Fruit fly (Drosophila melanogaster) whole organism, prepupa: Measurements from ENCODE around the gene mib1.

ENCODE experiments used
- Blimp-1 ChIP-seq: fragments of 200-800 bp; sonication (Bioruptor generic); optimal IDR thresholded peaks from 3 replicates; lab custom pipeline; 2017; ENCODE audit warnings: missing biosample characterization, missing genetic modification characterization, mild to moderate bottlenecking, moderate library complexity, missing genetic modification reagents
- CG10631 ChIP-seq: fragments of 200-800 bp; sonication (Bioruptor generic); optimal IDR thresholded peaks from 2 replicates; lab custom pipeline; 2016; ENCODE audit warnings: missing biosample characterization, missing genetic modification characterization
- CG10669 ChIP-seq: fragments of 200-800 bp; sonication (Bioruptor generic); optimal IDR thresholded peaks from 3 replicates; lab custom pipeline; 2018; ENCODE audit warnings: missing biosample characterization, mild to moderate bottlenecking, missing genetic modification characterization, moderate library complexity
- CG11294 ChIP-seq: fragments of 200-800 bp; sonication (Bioruptor generic); IDR thresholded peaks from 2 replicates; pipeline ENCODE4 v1.3.6; 2022; ENCODE audit warnings: missing biosample characterization, missing genetic modification characterization
- CG11762 ChIP-seq: fragments of 200-800 bp; sonication (Bioruptor generic); optimal IDR thresholded peaks from 3 replicates; lab custom pipeline; 2016; ENCODE audit warnings: missing biosample characterization, missing genetic modification characterization; ENCODE audit not compliant: insufficient read depth
- CG11902 ChIP-seq: fragments of 200-800 bp; sonication (Bioruptor generic); optimal IDR thresholded peaks from 3 replicates; lab custom pipeline; 2016; ENCODE audit warnings: missing biosample characterization, missing genetic modification characterization
- CG15336 ChIP-seq: fragments of 200-800 bp; sonication (Bioruptor generic); IDR thresholded peaks from 2 replicates; pipeline ENCODE4 v1.3.6; 2022; ENCODE audit warnings: missing biosample characterization, missing genetic modification characterization
- CG16779 ChIP-seq: fragments of 200-800 bp; sonication (Bioruptor generic); optimal IDR thresholded peaks from 3 replicates; lab custom pipeline; 2017; ENCODE audit warnings: missing biosample characterization, mild to moderate bottlenecking, missing genetic modification characterization
- CG31627 ChIP-seq: fragments of 200-800 bp; sonication (Bioruptor generic); optimal IDR thresholded peaks from 3 replicates; lab custom pipeline; 2016; ENCODE audit warnings: missing biosample characterization, missing genetic modification characterization
- CG32006 ChIP-seq: fragments of 200-800 bp; sonication (Bioruptor generic); optimal IDR thresholded peaks from 3 replicates; lab custom pipeline; 2017; ENCODE audit warnings: missing biosample characterization, mild to moderate bottlenecking, missing genetic modification characterization
- CG34406 ChIP-seq: fragments of 200-800 bp; sonication (Bioruptor generic); optimal IDR thresholded peaks from 3 replicates; lab custom pipeline; 2016; ENCODE audit warnings: missing biosample characterization, missing genetic modification characterization
- CG3919 ChIP-seq: fragments of 200-800 bp; sonication (Bioruptor generic); optimal IDR thresholded peaks from 3 replicates; lab custom pipeline; 2016; ENCODE audit warnings: missing biosample characterization, missing genetic modification characterization
- CG6276 ChIP-seq: fragments of 200-800 bp; sonication (Bioruptor generic); optimal IDR thresholded peaks from 2 replicates; lab custom pipeline; 2017; ENCODE audit warnings: missing biosample characterization, mild to moderate bottlenecking, missing genetic modification characterization
- CG6808 ChIP-seq: fragments of 200-800 bp; sonication (Bioruptor generic); optimal IDR thresholded peaks from 3 replicates; lab custom pipeline; 2017; ENCODE audit warnings: missing biosample characterization, missing genetic modification characterization, mild to moderate bottlenecking, moderate library complexity, missing genetic modification reagents
- CG6854 ChIP-seq: fragments of 200-800 bp; sonication (Bioruptor generic); optimal IDR thresholded peaks from 2 replicates; lab custom pipeline; 2017; ENCODE audit warnings: missing biosample characterization, mild to moderate bottlenecking, missing genetic modification characterization
- CG8119 ChIP-seq: fragments of 200-800 bp; sonication (Bioruptor generic); IDR thresholded peaks from 3 replicates; pipeline ENCODE4 v1.3.6; 2022; ENCODE audit warnings: missing biosample characterization, missing genetic modification characterization
- CG8319 ChIP-seq: fragments of 200-800 bp; sonication (Bioruptor generic); optimal IDR thresholded peaks from 3 replicates; lab custom pipeline; 2016; ENCODE audit warnings: missing biosample characterization, missing genetic modification characterization
- CG8632 ChIP-seq: fragments of 200-800 bp; sonication (Bioruptor generic); optimal IDR thresholded peaks from 3 replicates; lab custom pipeline; 2016; ENCODE audit warnings: missing biosample characterization, missing genetic modification characterization
- Eip75B ChIP-seq: fragments of 200-800 bp; sonication (Bioruptor generic); optimal IDR thresholded peaks from 3 replicates; lab custom pipeline; 2016; ENCODE audit warnings: missing biosample characterization, missing genetic modification characterization
- Eip78C ChIP-seq: fragments of 200-800 bp; sonication (Bioruptor generic); peaks from one replicate; lab custom pipeline; 2016; ENCODE audit warnings: missing biosample characterization, missing genetic modification characterization
- Ets21C ChIP-seq: fragments of 200-800 bp; sonication (Bioruptor generic); optimal IDR thresholded peaks from 3 replicates; lab custom pipeline; 2016; ENCODE audit warnings: missing biosample characterization, missing genetic modification characterization
- Ets96B ChIP-seq: fragments of 200-800 bp; optimal IDR thresholded peaks from 2 replicates; lab custom pipeline; 2019; ENCODE audit warnings: missing biosample characterization, mild to moderate bottlenecking, missing genetic modification characterization, moderate library complexity
- Gug ChIP-seq: fragments of 200-800 bp; sonication (Bioruptor generic); IDR thresholded peaks from 2 replicates; pipeline ENCODE4 v1.3.6; 2022; ENCODE audit warnings: missing biosample characterization, missing genetic modification characterization
- Hr38 ChIP-seq: sonication (Bioruptor generic); optimal IDR thresholded peaks from 2 replicates; lab custom pipeline; 2016; ENCODE audit warnings: missing biosample characterization, missing genetic modification characterization
- Hr39 ChIP-seq: fragments of 200-800 bp; sonication (Bioruptor generic); optimal IDR thresholded peaks from 2 replicates; lab custom pipeline; 2016; ENCODE audit warnings: missing biosample characterization, missing genetic modification characterization
- Hr4 ChIP-seq: fragments of 200-800 bp; sonication (Bioruptor generic); optimal IDR thresholded peaks from 3 replicates; lab custom pipeline; 2016; ENCODE audit warnings: missing biosample characterization, missing genetic modification characterization
- Lpt ChIP-seq: fragments of 200-800 bp; sonication (Bioruptor generic); optimal IDR thresholded peaks from 3 replicates; lab custom pipeline; 2016; ENCODE audit warnings: missing biosample characterization, missing genetic modification characterization
- OdsH ChIP-seq: fragments of 200-800 bp; sonication (Bioruptor generic); optimal IDR thresholded peaks from 3 replicates; lab custom pipeline; 2016; ENCODE audit warnings: missing biosample characterization, missing genetic modification characterization
- Smox ChIP-seq: fragments of 200-800 bp; sonication (Bioruptor generic); optimal IDR thresholded peaks from 3 replicates; lab custom pipeline; 2016; ENCODE audit warnings: missing biosample characterization, missing genetic modification characterization
- Sox102F ChIP-seq: fragments of 200-800 bp; sonication (Bioruptor generic); optimal IDR thresholded peaks from 2 replicates; lab custom pipeline; 2016; ENCODE audit warnings: missing biosample characterization, mild to moderate bottlenecking, missing genetic modification characterization
- Sox14 ChIP-seq: fragments of 200-800 bp; sonication (Bioruptor generic); optimal IDR thresholded peaks from 3 replicates; lab custom pipeline; 2016; ENCODE audit warnings: missing biosample characterization, missing genetic modification characterization
- Sox15 ChIP-seq: fragments of 200-800 bp; sonication (Bioruptor generic); optimal IDR thresholded peaks from 3 replicates; lab custom pipeline; 2016; ENCODE audit warnings: missing biosample characterization, missing genetic modification characterization
- achi ChIP-seq: fragments of 200-800 bp; sonication (Bioruptor generic); optimal IDR thresholded peaks from 3 replicates; lab custom pipeline; 2016; ENCODE audit warnings: missing biosample characterization, missing genetic modification characterization
- acj6 ChIP-seq: fragments of 200-800 bp; sonication (Bioruptor generic); optimal IDR thresholded peaks from 3 replicates; lab custom pipeline; 2016; ENCODE audit warnings: missing biosample characterization, missing genetic modification characterization
- cyc ChIP-seq: fragments of 200-800 bp; sonication (Bioruptor generic); optimal IDR thresholded peaks from 3 replicates; lab custom pipeline; 2016; ENCODE audit warnings: missing biosample characterization, missing genetic modification characterization
- dac ChIP-seq: fragments of 200-800 bp; sonication (Bioruptor generic); optimal IDR thresholded peaks from 2 replicates; lab custom pipeline; 2017; ENCODE audit warnings: missing biosample characterization, mild to moderate bottlenecking, missing genetic modification characterization
- dsx ChIP-seq: fragments of 200-800 bp; optimal IDR thresholded peaks from 3 replicates; lab custom pipeline; 2019; ENCODE audit warnings: missing biosample characterization, mild to moderate bottlenecking, missing genetic modification characterization, moderate library complexity; ENCODE audit not compliant: poor library complexity, severe bottlenecking
- eg ChIP-seq: fragments of 200-800 bp; sonication (Bioruptor generic); IDR thresholded peaks from 3 replicates; pipeline ENCODE4 v1.3.6; 2022; ENCODE audit warnings: missing biosample characterization, missing genetic modification characterization
- esn ChIP-seq: fragments of 200-800 bp; sonication (Bioruptor generic); optimal IDR thresholded peaks from 2 replicates; lab custom pipeline; 2016; ENCODE audit warnings: missing biosample characterization, mild to moderate bottlenecking, missing genetic modification characterization, moderate library complexity
- fkh ChIP-seq: fragments of 200-800 bp; sonication (Bioruptor generic); optimal IDR thresholded peaks from 3 replicates; lab custom pipeline; 2017; ENCODE audit warnings: missing biosample characterization, mild to moderate bottlenecking, missing genetic modification characterization, moderate library complexity
- lz ChIP-seq: fragments of 200-800 bp; sonication (Bioruptor generic); optimal IDR thresholded peaks from 3 replicates; lab custom pipeline; 2016; ENCODE audit warnings: missing biosample characterization, missing genetic modification characterization
- net ChIP-seq: fragments of 200-800 bp; sonication (Bioruptor generic); optimal IDR thresholded peaks from 3 replicates; lab custom pipeline; 2016; ENCODE audit warnings: missing biosample characterization, missing genetic modification characterization
- pdm3 ChIP-seq: fragments of 200-800 bp; sonication (Bioruptor generic); optimal IDR thresholded peaks from 3 replicates; lab custom pipeline; 2016; ENCODE audit warnings: missing biosample characterization, missing genetic modification characterization
- ss ChIP-seq, 2 experiments: fragments of 200-800 bp; sonication (Bioruptor generic); optimal IDR thresholded peaks; 2 replicates in 1 of 2; 3 replicates in 1 of 2; lab custom pipeline; 2017 to 2018; ENCODE audit warnings: mild to moderate bottlenecking in 2 of 2, missing biosample characterization in 2 of 2, missing genetic modification characterization in 2 of 2, moderate library complexity in 1 of 2
- svp ChIP-seq: fragments of 200-800 bp; sonication (Bioruptor generic); peaks from one replicate; lab custom pipeline; 2016; ENCODE audit warnings: missing biosample characterization, missing genetic modification characterization
- topi ChIP-seq: fragments of 200-800 bp; sonication (Bioruptor generic); optimal IDR thresholded peaks from 3 replicates; lab custom pipeline; 2016; ENCODE audit warnings: missing biosample characterization, missing genetic modification characterization
- vri ChIP-seq: fragments of 200-800 bp; sonication (Bioruptor generic); optimal IDR thresholded peaks from 3 replicates; lab custom pipeline; 2016; ENCODE audit warnings: missing biosample characterization, mild to moderate bottlenecking, missing genetic modification characterization

Gene mib1

dm6 chr3L:16037690-16038332 is 26.2 kb upstream of the mib1 start (continued):
- TF ChIP-seq cyc (peak; percentile 10), Blimp-1 (GFP tag; lab: Kevin White, UChicago) (no peak), ss (GFP tag; optimal IDR thresholded peaks at IDR 0.05; lab: Kevin White, UChicago) (peak; percentile 2 to 53), CG16779 (tag; lab: Kevin White, UChicago) (no peak), lz (GFP tag; lab: Kevin White, UChicago) (no peak), CG6276 (GFP tag; lab: Kevin White, UChicago) (peak; percentile 1), dsx (GFP tag; lab: Kevin White, UChicago) (peak; percentile 24), net (no peak), Eip75B (GFP tag; lab: Kevin White, UChicago) (peak; percentile 41), Hr39 (GFP tag; lab: Kevin White, UChicago) (no peak), Ets21C (GFP tag; lab: Kevin White, UChicago) (no peak)

DNA sequence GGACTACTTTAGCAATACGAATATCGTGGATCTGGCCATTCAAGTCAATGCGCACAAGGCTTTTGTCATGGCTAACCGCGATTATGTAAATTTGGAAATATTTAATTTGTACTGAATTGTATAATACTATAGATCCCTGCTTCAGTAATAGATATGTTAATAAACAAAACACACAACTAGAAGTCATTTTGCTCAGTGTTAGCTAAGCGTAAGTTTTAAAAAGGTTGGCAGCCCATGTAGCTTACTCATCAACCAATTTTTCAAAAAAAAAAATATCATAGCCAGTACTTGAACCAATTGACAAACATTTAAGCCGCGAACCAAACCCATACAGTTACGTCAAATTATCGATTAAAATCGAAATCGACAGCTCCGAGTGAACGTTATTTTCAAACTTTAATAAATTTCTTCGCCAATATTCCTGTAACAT is 25.5 kb upstream of the mib1 start:
- TF ChIP-seq Eip75B (GFP tag; lab: Kevin White, UChicago): peak; percentile 84
- TF ChIP-seq CG32006 (GFP tag; lab: Kevin White, UChicago): peak; percentile 75
- peak; percentile 70 for TF ChIP-seq achi
- peak; percentile 73 for TF ChIP-seq Gug (GFP tag; lab: Robert Waterston, UW)
- peak; percentile 88 for TF ChIP-seq svp
- TF ChIP-seq esn (GFP tag; lab: Kevin White, UChicago): peak; percentile 78
- peak; percentile 75 for TF ChIP-seq pdm3 (GFP tag; lab: Kevin White, UChicago)
- peak; percentile 65 for TF ChIP-seq topi (GFP tag; lab: Kevin White, UChicago)
- TF ChIP-seq Blimp-1 (GFP tag; lab: Kevin White, UChicago): peak; percentile 37
- peak; percentile 9 for TF ChIP-seq dac (GFP tag; lab: Kevin White, UChicago)
- TF ChIP-seq ss (GFP tag; optimal IDR thresholded peaks at IDR 0.05; lab: Kevin White, UChicago): peak; percentile 3 to 49
- peak; percentile 66 for TF ChIP-seq acj6 (GFP tag; lab: Kevin White, UChicago)
- TF ChIP-seq Smox: peak; percentile 78
- peak; percentile 43 for TF ChIP-seq Sox15 (GFP tag; lab: Kevin White, UChicago)
- TF ChIP-seq Ets21C (GFP tag; lab: Kevin White, UChicago): peak; percentile 43
- TF ChIP-seq Sox14: peak; percentile 74
- TF ChIP-seq CG10631 (GFP tag; lab: Kevin White, UChicago): peak; percentile 65
- TF ChIP-seq CG11902: peak; percentile 17
- TF ChIP-seq CG6808 (GFP tag; lab: Kevin White, UChicago): peak; percentile 70
- TF ChIP-seq CG34406: peak; percentile 74
- TF ChIP-seq fkh (GFP tag; lab: Kevin White, UChicago): peak; percentile 43
- peak; percentile 42 for TF ChIP-seq CG6854 (GFP tag; lab: Kevin White, UChicago)
- peak; percentile 51 for TF ChIP-seq CG8632 (GFP tag; lab: Kevin White, UChicago)
- peak; percentile 78 for TF ChIP-seq Hr4
- TF ChIP-seq CG31627 (GFP tag; lab: Kevin White, UChicago): peak; percentile 73
- peak; percentile 64 for TF ChIP-seq CG11294 (GFP tag; lab: Robert Waterston, UW)
- peak; percentile 53 for TF ChIP-seq CG11762
- TF ChIP-seq CG8119: peak; percentile 82; the same call in 2 of the 3 replicates
- TF ChIP-seq CG6276 (GFP tag; lab: Kevin White, UChicago): peak; percentile 76
- TF ChIP-seq CG8319 (GFP tag; lab: Kevin White, UChicago): no peak
- peak; percentile 67 for TF ChIP-seq cyc
- TF ChIP-seq Sox102F: peak; percentile 76
- peak; percentile 67 for TF ChIP-seq net
- peak; percentile 68 for TF ChIP-seq CG10669 (GFP tag; lab: Kevin White, UChicago)
- peak; percentile 59 for TF ChIP-seq Ets96B
- TF ChIP-seq eg: peak; percentile 89
- peak; percentile 70 for TF ChIP-seq OdsH (GFP tag; lab: Kevin White, UChicago)
- peak; percentile 83 for TF ChIP-seq CG3919
- TF ChIP-seq vri: no peak
- no peak for TF ChIP-seq Hr38 (GFP tag; lab: Kevin White, UChicago)
- peak; percentile 91 for TF ChIP-seq CG15336
- peak; percentile 78 for TF ChIP-seq Hr39 (GFP tag; lab: Kevin White, UChicago)
- peak; percentile 55 for TF ChIP-seq CG16779 (tag; lab: Kevin White, UChicago)
- TF ChIP-seq Eip78C (GFP tag; lab: Kevin White, UChicago): peak; percentile 94
- TF ChIP-seq Lpt: peak; percentile 72
